Fruit fly (Drosophila melanogaster): ENCODE data around the gene CG12715.

Gene CG12715

DNA sequence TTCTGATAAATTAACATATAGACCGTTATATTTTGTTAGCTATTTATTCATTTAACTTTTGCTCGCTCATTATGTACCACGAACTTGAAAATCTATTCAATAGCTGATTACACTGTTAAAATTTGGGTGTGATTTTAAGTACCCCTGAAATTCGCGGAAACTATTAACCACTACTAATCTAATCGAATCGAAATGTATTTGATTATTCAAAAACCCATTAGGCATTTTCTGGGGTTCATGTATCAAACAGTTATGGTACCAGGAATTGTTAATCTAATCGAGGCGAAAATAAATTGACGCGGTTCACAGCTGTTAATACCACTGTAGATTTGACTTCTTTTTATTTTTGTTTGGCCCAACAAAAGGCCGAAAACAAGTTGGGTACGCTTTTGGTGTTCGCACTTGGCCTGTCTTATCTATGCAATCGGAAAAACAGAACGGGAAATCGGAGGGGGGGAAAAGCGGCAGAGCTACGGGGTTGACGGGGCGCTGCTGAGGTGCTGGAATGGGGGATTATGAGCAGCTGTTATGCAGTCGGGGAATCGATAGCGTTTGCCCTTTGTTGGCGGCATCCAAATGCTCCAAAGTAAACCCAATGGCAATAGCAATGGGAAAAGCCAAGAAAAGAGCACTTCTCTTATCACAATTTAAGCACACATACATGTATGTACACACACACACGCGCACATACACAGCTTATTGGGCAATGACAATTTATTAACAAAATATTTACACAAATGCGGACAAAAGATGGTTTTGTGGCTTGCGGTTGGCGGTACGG, 33.1 kb upstream of the CG12715 start (continued):
- TF ChIP-seq Bgb (GFP tag; IDR thresholded peaks at IDR 0.05; ENCODE audit: partially characterized antibody) (no peak), CG2120 (GFP tag; optimal IDR thresholded peaks at IDR 0.05) (peak; percentile 44), tup (GFP tag; optimal IDR thresholded peaks at IDR 0.05) (no peak), disco-r (GFP tag; optimal IDR thresholded peaks at IDR 0.05) (no peak), pzg (GFP tag; optimal IDR thresholded peaks at IDR 0.05) (no peak), chif (GFP tag; optimal IDR thresholded peaks at IDR 0.05) (no peak), Drgx (GFP tag; IDR thresholded peaks at IDR 0.05) (no peak), E2f1 (GFP tag; IDR thresholded peaks at IDR 0.05) (no peak), az2 (GFP tag; optimal IDR thresholded peaks at IDR 0.05) (no peak), bigmax (GFP tag; optimal IDR thresholded peaks at IDR 0.05) (no peak), luna (GFP tag; optimal IDR thresholded peaks at IDR 0.05) (no peak), Gsc (GFP tag; IDR thresholded peaks at IDR 0.05) (no peak), CG7963 (GFP tag; IDR thresholded peaks at IDR 0.05; ENCODE audit: partially characterized antibody) (no peak), CrebB (tag; optimal IDR thresholded peaks at IDR 0.05) (peak; percentile 48), pita (GFP tag; optimal IDR thresholded peaks at IDR 0.05) (no peak), Dbx (GFP tag; IDR thresholded peaks at IDR 0.05) (no peak), CG12236 (GFP tag; optimal IDR thresholded peaks at IDR 0.05) (peak; percentile 15), CG9609 (GFP tag; optimal IDR thresholded peaks at IDR 0.05) (peak; percentile 11), wdn (GFP tag; IDR thresholded peaks at IDR 0.05) (no peak), kay (GFP tag; optimal IDR thresholded peaks at IDR 0.05) (no peak), CG17328 (GFP tag; IDR thresholded peaks at IDR 0.05) (no peak), repo (GFP tag; optimal IDR thresholded peaks at IDR 0.05) (no peak), CG10431 (GFP tag; optimal IDR thresholded peaks at IDR 0.05) (peak; percentile 36), oc (tag; optimal IDR thresholded peaks at IDR 0.05) (peak; percentile 32), p53 (GFP tag; optimal IDR thresholded peaks at IDR 0.05) (no peak), CG11560 (tag; IDR thresholded peaks at IDR 0.05) (no peak), Dek (tag; optimal IDR thresholded peaks at IDR 0.05) (no peak), CG13424 (tag; optimal IDR thresholded peaks at IDR 0.05) (peak; percentile 2), sug (tag; optimal IDR thresholded peaks at IDR 0.05) (peak; percentile 54), insv (GFP tag; optimal IDR thresholded peaks at IDR 0.05) (no peak), CG10321 (GFP tag; IDR thresholded peaks at IDR 0.05) (no peak), CG11696 (GFP tag; IDR thresholded peaks at IDR 0.05) (no peak), stwl (tag; optimal IDR thresholded peaks at IDR 0.05) (no peak), Mrtf (GFP tag; IDR thresholded peaks at IDR 0.05) (no peak), ttk (GFP tag; IDR thresholded peaks at IDR 0.05) (no peak), HmgD (GFP tag; optimal IDR thresholded peaks at IDR 0.05) (no peak), CG11085 (GFP tag; IDR thresholded peaks at IDR 0.05) (no peak), CG16815 (GFP tag; optimal IDR thresholded peaks at IDR 0.05) (no peak), nau (GFP tag; optimal IDR thresholded peaks at IDR 0.05) (no peak), pum (GFP tag; optimal IDR thresholded peaks at IDR 0.05) (no peak), ac (GFP tag; optimal IDR thresholded peaks at IDR 0.05) (no peak), HHEX (GFP tag; optimal IDR thresholded peaks at IDR 0.05) (peak; percentile 9), lola (GFP tag; optimal IDR thresholded peaks at IDR 0.05) (no peak), CG4424 (GFP tag; optimal IDR thresholded peaks at IDR 0.05) (peak; percentile 25), dimm (GFP tag; IDR thresholded peaks at IDR 0.05) (no peak), CG7271 (tag; optimal IDR thresholded peaks at IDR 0.05) (no peak), tap (tag; optimal IDR thresholded peaks at IDR 0.05) (peak; percentile 8), eyg (GFP tag; optimal IDR thresholded peaks at IDR 0.05) (no peak), CG32532 (GFP tag; IDR thresholded peaks at IDR 0.05) (no peak), CG8944 (GFP tag; optimal IDR thresholded peaks at IDR 0.05) (no peak), CG11456 (GFP tag; IDR thresholded peaks at IDR 0.05) (no peak)
